Worm (Caenorhabditis elegans): ENCODE measurements around the gene mes-2.

DNA sequence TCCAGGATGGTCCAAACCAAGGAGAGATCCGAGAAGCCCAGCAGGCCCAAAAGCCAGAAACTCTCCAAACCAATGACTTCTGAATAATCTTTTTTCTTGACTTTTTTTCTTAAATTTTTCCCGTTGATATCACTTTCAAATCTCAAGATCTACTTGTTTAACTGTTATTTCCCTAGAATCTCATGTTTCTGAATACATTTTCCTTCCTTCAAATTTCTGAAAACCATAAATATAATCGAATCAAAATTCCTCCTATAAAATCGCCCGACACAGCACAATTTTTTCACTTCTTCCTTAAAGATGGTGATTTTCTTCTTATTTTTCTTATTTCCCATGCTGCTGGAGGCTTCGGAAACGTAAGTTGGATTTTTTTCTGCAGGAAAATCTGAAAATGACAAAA is 4.4 kb downstream of the mes-2 start, which contains the start of gene F26H11.8:
- TF ChIP-seq nhr-12 (tag; optimal IDR thresholded peaks at IDR 0.05): no peak
- no peak for TF ChIP-seq unc-39 (tag; optimal IDR thresholded peaks at IDR 0.05)
- TF ChIP-seq nhr-76 (tag; optimal IDR thresholded peaks at IDR 0.05): no peak
- no peak for TF ChIP-seq elt-1 (tag; optimal IDR thresholded peaks at IDR 0.05; ENCODE audit: borderline replicate concordance, insufficient read depth)
- TF ChIP-seq mep-1 (tag; optimal IDR thresholded peaks at IDR 0.05): no peak
- no peak for TF ChIP-seq elt-3 (tag; optimal IDR thresholded peaks at IDR 0.05)
- no peak for TF ChIP-seq M03D4.4 (tag; optimal IDR thresholded peaks at IDR 0.05)
- TF ChIP-seq mab-5 (tag; optimal IDR thresholded peaks at IDR 0.05): no peak
- no peak for TF ChIP-seq mls-2 (tag; optimal IDR thresholded peaks at IDR 0.05)
- TF ChIP-seq snpc-4 (tag; optimal IDR thresholded peaks at IDR 0.05): no peak
- TF ChIP-seq ztf-11 (tag; optimal IDR thresholded peaks at IDR 0.05): no peak
- no peak for TF ChIP-seq sem-2 (GFP tag; optimal IDR thresholded peaks at IDR 0.05)
